Worm (Caenorhabditis elegans) whole organism, L1 larva: ENCODE results near the gene hap-1.

Source experiments
- C16A3.4 ChIP-seq: fragments of 150-350 bp; optimal IDR thresholded peaks from 2 replicates; lab custom pipeline; 2014; ENCODE audit warnings: missing biosample characterization, missing genetic modification characterization
- Y116A8C.19 ChIP-seq: sonication (generic microtip); optimal IDR thresholded peaks from 2 replicates; lab custom pipeline; 2016; ENCODE audit warnings: missing compliant biosample characterization, missing genetic modification characterization, borderline replicate concordance
- aly-2 ChIP-seq: fragments of 150-350 bp; optimal IDR thresholded peaks from 2 replicates; lab custom pipeline; 2014; ENCODE audit warnings: missing biosample characterization, missing genetic modification characterization
- ama-1 ChIP-seq: fragments of 150-350 bp; optimal IDR thresholded peaks from 2 replicates; lab custom pipeline; 2014
- blmp-1 ChIP-seq: fragments of 150-350 bp; optimal IDR thresholded peaks from 2 replicates; lab custom pipeline; 2014; ENCODE audit warnings: missing biosample characterization, missing genetic modification characterization
- ceh-63 ChIP-seq: fragments of 200-800 bp; sonication (Bioruptor generic); optimal IDR thresholded peaks from 2 replicates; lab custom pipeline; 2018; ENCODE audit warnings: mild to moderate bottlenecking, missing genetic modification characterization, missing compliant biosample characterization
- ceh-8 ChIP-seq: fragments of 200-800 bp; sonication (Bioruptor generic); optimal IDR thresholded peaks from 2 replicates; lab custom pipeline; 2018; ENCODE audit warnings: mild to moderate bottlenecking, missing genetic modification characterization, moderate library complexity, missing compliant biosample characterization
- ceh-82 ChIP-seq, 3 experiments: fragments of 150-350 bp in 1 of 3; sonication (generic microtip) in 2 of 3; optimal IDR thresholded peaks; 2 replicates each; lab custom pipeline; 2014 to 2017; ENCODE audit warnings: missing biosample characterization in 3 of 3, missing genetic modification characterization in 3 of 3
- ceh-88 ChIP-seq: fragments of 200-800 bp; sonication (Bioruptor generic); IDR thresholded peaks from 2 replicates; pipeline ENCODE4 v1.3.6; 2022; ENCODE audit warnings: missing genetic modification characterization, missing compliant biosample characterization
- ceh-90 ChIP-seq: sonication (generic microtip); optimal IDR thresholded peaks from 2 replicates; lab custom pipeline; 2016; ENCODE audit warnings: missing genetic modification characterization, missing compliant biosample characterization
- ces-1 ChIP-seq: fragments of 150-350 bp; optimal IDR thresholded peaks from 2 replicates; lab custom pipeline; 2014; ENCODE audit warnings: missing biosample characterization, missing genetic modification reagents, missing genetic modification characterization
- dsc-1 ChIP-seq: sonication (generic microtip); optimal IDR thresholded peaks from 2 replicates; lab custom pipeline; 2016; ENCODE audit warnings: mild to moderate bottlenecking, missing genetic modification characterization, missing compliant biosample characterization
- efl-1 ChIP-seq, 4 experiments: fragments of 150-350 bp; optimal IDR thresholded peaks in 3 of 4; peaks in 1 of 4; 1 replicate in 1 of 4; 2 replicates in 3 of 4; lab custom pipeline; 2014; ENCODE audit warnings: missing biosample characterization in 2 of 4, missing genetic modification characterization in 2 of 4, missing genetic modification reagents in 2 of 4
- efl-3 ChIP-seq: fragments of 200-800 bp; sonication (Bioruptor generic); optimal IDR thresholded peaks from 2 replicates; lab custom pipeline; 2018; ENCODE audit warnings: mild to moderate bottlenecking, missing genetic modification characterization, missing compliant biosample characterization
- elt-2 ChIP-seq: sonication (generic microtip); optimal IDR thresholded peaks from 2 replicates; lab custom pipeline; 2016; ENCODE audit warnings: missing genetic modification characterization, mild to moderate bottlenecking, inconsistent platforms, missing compliant biosample characterization, missing genetic modification reagents
- fkh-8 ChIP-seq: sonication (generic microtip); optimal IDR thresholded peaks from 2 replicates; lab custom pipeline; 2016; ENCODE audit warnings: mild to moderate bottlenecking, missing genetic modification characterization, missing compliant biosample characterization
- hpl-2 ChIP-seq: fragments of 150-350 bp; optimal IDR thresholded peaks from 2 replicates; lab custom pipeline; 2014; ENCODE audit warnings: missing biosample characterization, missing genetic modification reagents, missing genetic modification characterization
- isw-1 ChIP-seq: fragments of 200-800 bp; sonication (Bioruptor generic); IDR thresholded peaks from 2 replicates; pipeline ENCODE4 v1.3.6; 2022; ENCODE audit warnings: missing genetic modification characterization, missing compliant biosample characterization
- jun-1 ChIP-seq: fragments of 150-350 bp; optimal IDR thresholded peaks from 2 replicates; lab custom pipeline; 2014; ENCODE audit warnings: missing biosample characterization, missing genetic modification reagents, missing genetic modification characterization
- lin-14 ChIP-seq: fragments of 200-800 bp; sonication (Bioruptor generic); optimal IDR thresholded peaks from 2 replicates; lab custom pipeline; 2018; ENCODE audit warnings: mild to moderate bottlenecking, missing genetic modification characterization, moderate library complexity, missing compliant biosample characterization
- lin-35 ChIP-seq, 2 experiments: fragments of 150-350 bp; optimal IDR thresholded peaks; 2 replicates each; lab custom pipeline; 2014; ENCODE audit warnings: missing biosample characterization in 2 of 2, missing genetic modification characterization in 2 of 2, missing genetic modification reagents in 2 of 2
- lin-39 ChIP-seq: fragments of 150-350 bp; optimal IDR thresholded peaks from 2 replicates; lab custom pipeline; 2014; ENCODE audit warnings: missing biosample characterization, missing genetic modification reagents, missing genetic modification characterization
- lsy-2 ChIP-seq, 2 experiments: fragments of 150-350 bp; optimal IDR thresholded peaks; 2 replicates each; lab custom pipeline; 2014; ENCODE audit warnings: missing biosample characterization in 2 of 2, missing genetic modification characterization in 2 of 2
- mab-9 ChIP-seq: fragments of 200-800 bp; sonication (Bioruptor generic); IDR thresholded peaks from 2 replicates; pipeline ENCODE4 v1.3.6; 2022; ENCODE audit warnings: missing genetic modification reagents, missing genetic modification characterization, missing compliant biosample characterization
- mdl-1 ChIP-seq, 2 experiments: fragments of 150-350 bp; optimal IDR thresholded peaks; 2 replicates each; lab custom pipeline; 2014 to 2017; ENCODE audit warnings: missing biosample characterization in 2 of 2, missing genetic modification characterization in 2 of 2, inconsistent platforms in 1 of 2
- nhr-20 ChIP-seq: sonication (generic microtip); optimal IDR thresholded peaks from 2 replicates; lab custom pipeline; 2016; ENCODE audit warnings: mild to moderate bottlenecking, missing genetic modification characterization, missing compliant biosample characterization
- nhr-237 ChIP-seq: fragments of 150-350 bp; optimal IDR thresholded peaks from 2 replicates; lab custom pipeline; 2014; ENCODE audit warnings: missing biosample characterization, missing genetic modification characterization
- nhr-47 ChIP-seq: sonication (generic microtip); optimal IDR thresholded peaks from 2 replicates; lab custom pipeline; 2016; ENCODE audit warnings: mild to moderate bottlenecking, missing genetic modification characterization, moderate library complexity, missing compliant biosample characterization
- nhr-71 ChIP-seq: sonication (generic microtip); optimal IDR thresholded peaks from 2 replicates; lab custom pipeline; 2016; ENCODE audit warnings: mild to moderate bottlenecking, missing genetic modification characterization, moderate library complexity, missing compliant biosample characterization
- nhr-76 ChIP-seq: sonication (generic microtip); optimal IDR thresholded peaks from 2 replicates; lab custom pipeline; 2017; ENCODE audit warnings: missing biosample characterization, missing genetic modification characterization
- nhr-90 ChIP-seq: sonication (generic microtip); optimal IDR thresholded peaks from 2 replicates; lab custom pipeline; 2016; ENCODE audit warnings: mild to moderate bottlenecking, missing genetic modification characterization, missing compliant biosample characterization; ENCODE audit not compliant: poor library complexity
- pax-3 ChIP-seq: fragments of 200-800 bp; sonication (Bioruptor generic); optimal IDR thresholded peaks from 2 replicates; lab custom pipeline; 2018; ENCODE audit warnings: mild to moderate bottlenecking, missing genetic modification characterization, moderate library complexity, missing compliant biosample characterization
- pqm-1 ChIP-seq: sonication (generic microtip); optimal IDR thresholded peaks from 3 replicates; lab custom pipeline; 2017; ENCODE audit warnings: missing biosample characterization, missing genetic modification characterization
- snpc-4 ChIP-seq: fragments of 150-350 bp; optimal IDR thresholded peaks from 2 replicates; lab custom pipeline; 2014; ENCODE audit warnings: missing biosample characterization, missing genetic modification characterization
- snu-23 ChIP-seq: sonication (generic microtip); optimal IDR thresholded peaks from 2 replicates; lab custom pipeline; 2016; ENCODE audit warnings: missing genetic modification characterization, missing compliant biosample characterization
- swsn-7 ChIP-seq: sonication (generic microtip); optimal IDR thresholded peaks from 2 replicates; lab custom pipeline; 2016; ENCODE audit warnings: missing genetic modification characterization, missing compliant biosample characterization
- tlp-1 ChIP-seq: fragments of 150-350 bp; optimal IDR thresholded peaks from 2 replicates; lab custom pipeline; 2014; ENCODE audit warnings: missing biosample characterization, missing genetic modification characterization
- unc-130 ChIP-seq: fragments of 150-350 bp; optimal IDR thresholded peaks from 2 replicates; lab custom pipeline; 2017; ENCODE audit warnings: missing biosample characterization, missing genetic modification characterization, inconsistent platforms
- unc-30 ChIP-seq: sonication (generic microtip); optimal IDR thresholded peaks from 2 replicates; lab custom pipeline; 2017; ENCODE audit warnings: missing biosample characterization, missing genetic modification characterization
- unc-86 ChIP-seq: sonication (generic microtip); optimal IDR thresholded peaks from 2 replicates; lab custom pipeline; 2016; ENCODE audit warnings: missing genetic modification characterization, missing compliant biosample characterization
- unc-98 ChIP-seq: fragments of 200-800 bp; sonication (Bioruptor generic); IDR thresholded peaks from 2 replicates; pipeline ENCODE4 v1.3.6; 2022; ENCODE audit warnings: missing genetic modification characterization, missing compliant biosample characterization
- vab-15 ChIP-seq: sonication (generic microtip); optimal IDR thresholded peaks from 2 replicates; lab custom pipeline; 2017; ENCODE audit warnings: missing genotype, mild to moderate bottlenecking, missing genetic modification characterization, missing compliant biosample characterization
- zag-1 ChIP-seq: fragments of 150-350 bp; optimal IDR thresholded peaks from 2 replicates; lab custom pipeline; 2014; ENCODE audit warnings: missing biosample characterization, missing genetic modification characterization
- ztf-11 ChIP-seq, 2 experiments: sonication (generic microtip); optimal IDR thresholded peaks; 2 replicates each; lab custom pipeline; 2016 to 2017; ENCODE audit warnings: missing genetic modification characterization in 2 of 2, missing biosample characterization in 1 of 2, missing compliant biosample characterization in 1 of 2
- ztf-4 ChIP-seq: fragments of 150-350 bp; optimal IDR thresholded peaks from 2 replicates; lab custom pipeline; 2014; ENCODE audit warnings: missing biosample characterization, missing genetic modification characterization

Gene hap-1

DNA sequence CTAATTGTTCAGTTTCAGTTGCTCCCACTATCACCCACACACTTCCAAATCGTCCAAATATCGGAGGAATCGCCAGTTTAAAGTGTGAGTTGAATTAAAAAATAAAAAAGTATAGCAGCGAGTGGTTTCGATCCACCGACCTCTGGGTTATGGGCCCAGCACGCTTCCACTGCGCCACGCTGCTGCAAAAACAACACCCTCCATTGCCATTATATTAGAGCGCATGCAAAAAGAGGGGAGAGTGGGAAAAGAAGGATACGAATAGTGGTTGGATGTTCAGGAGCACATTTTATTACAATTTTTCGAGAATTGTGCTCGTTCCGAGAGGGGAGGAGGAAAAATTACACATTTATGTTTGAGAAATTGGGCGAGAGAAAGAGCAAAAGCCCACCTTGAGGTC, 31.1 kb downstream of the hap-1 start (continued):
- peak; percentile 83 for TF ChIP-seq nhr-71 (tag; lab: Kevin White, UChicago)
- peak; percentile 16 for TF ChIP-seq unc-86 (tag; lab: Kevin White, UChicago)
- no peak for TF ChIP-seq efl-3 (GFP tag; lab: Kevin White, UChicago)
- TF ChIP-seq ztf-4 = peak; percentile 52
- TF ChIP-seq C16A3.4 (tag; lab: Kevin White, UChicago) = peak; percentile 40
- no peak for TF ChIP-seq nhr-237 (tag; lab: Kevin White, UChicago)
- peak in 1 of 2 experiments; percentile 51 for TF ChIP-seq ztf-11 (tag; optimal IDR thresholded peaks at IDR 0.05; lab: Kevin White, UChicago)
- TF ChIP-seq lsy-2 (tag; optimal IDR thresholded peaks at IDR 0.05; lab: Kevin White, UChicago) = peak; percentile 55 to 63
- peak; percentile 7 for TF ChIP-seq blmp-1 (tag; lab: Kevin White, UChicago)
- no peak for TF ChIP-seq Y116A8C.19 (tag; lab: Kevin White, UChicago)
- TF ChIP-seq lin-39 (tag; lab: Kevin White, UChicago) = peak; percentile 43
- TF ChIP-seq lin-14 (GFP tag; lab: Kevin White, UChicago) = peak; percentile 81
- peak; percentile 76 for TF ChIP-seq dsc-1 (tag; lab: Kevin White, UChicago)
- TF ChIP-seq elt-2 (tag; lab: Kevin White, UChicago) = peak; percentile 40
- TF ChIP-seq unc-98 (GFP tag; lab: Robert Waterston, UW) = 0 out of 2 replicates have a peak, but pooled peaks have one; percentile 27
- TF ChIP-seq efl-1 (optimal IDR thresholded peaks at IDR 0.05; lab: Kevin White, UChicago) = peak; percentile 45 to 61
- TF ChIP-seq efl-1 (GFP tag; optimal IDR thresholded peaks at IDR 0.05 in 1 of 2; lab: Kevin White, UChicago) = peak; percentile 36 to 93
- peak; percentile 12 for TF ChIP-seq nhr-76 (tag; lab: Kevin White, UChicago)
- peak; percentile 62 for TF ChIP-seq nhr-90 (tag; lab: Kevin White, UChicago)
- TF ChIP-seq ama-1 (lab: Kevin White, UChicago) = no peak
- TF ChIP-seq ceh-82 (tag; optimal IDR thresholded peaks at IDR 0.05; lab: Kevin White, UChicago) = peak; percentile 25 to 46 (median 34)
- TF ChIP-seq nhr-47 (tag; lab: Kevin White, UChicago) = peak; percentile 74
- peak; percentile 31 for TF ChIP-seq ceh-8 (GFP tag; lab: Kevin White, UChicago)
- no peak for TF ChIP-seq hpl-2 (GFP tag; lab: Kevin White, UChicago)
- TF ChIP-seq lin-35 (GFP tag; optimal IDR thresholded peaks at IDR 0.05; lab: Kevin White, UChicago) = peak; percentile 43 to 61
- TF ChIP-seq ceh-63 (GFP tag; lab: Kevin White, UChicago) = peak; percentile 39
- 0 out of 2 replicates have a peak, but pooled peaks have one; percentile 8 for TF ChIP-seq ceh-88 (GFP tag; lab: Robert Waterston, UW)
- TF ChIP-seq unc-130 (tag; lab: Kevin White, UChicago) = no peak
- TF ChIP-seq snu-23 = peak; percentile 83

DNA sequence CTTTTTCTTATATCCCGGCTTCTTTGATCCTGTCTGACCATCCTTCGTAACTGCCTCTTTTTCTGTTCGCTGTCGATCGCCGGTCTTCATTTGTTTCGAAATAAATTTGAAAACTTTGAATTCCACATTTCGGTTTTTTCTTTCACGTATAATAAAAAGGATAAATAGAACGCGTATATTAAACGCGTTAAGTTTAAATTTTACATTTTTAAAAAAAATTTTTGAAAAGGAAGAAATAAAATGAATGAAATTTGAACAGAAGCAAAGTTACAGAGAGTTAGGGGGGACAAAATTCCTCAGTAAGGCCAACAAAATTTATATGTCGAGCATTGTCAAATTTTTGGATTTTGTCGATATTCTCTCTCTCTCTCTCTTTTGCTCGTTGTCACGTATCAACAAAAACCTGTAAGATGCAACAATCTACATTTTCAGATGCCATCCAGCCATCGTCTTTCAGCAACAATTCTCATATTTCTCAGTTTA, 38.1 kb downstream of the hap-1 start, which contains the start of the genes T15B12.2 and F52C9.5:
TSS of gene T15B12.2 (minus strand) at position 101 of the 483 bp plus-strand sequence.
TSS of gene F52C9.5 (plus strand) at position 433 of the 483 bp plus-strand sequence.
- TF ChIP-seq nhr-237 (tag; lab: Kevin White, UChicago) (no peak), lin-39 (tag; lab: Kevin White, UChicago) (no peak), ceh-82 (tag; optimal IDR thresholded peaks at IDR 0.05; lab: Kevin White, UChicago) (no peak), aly-2 (no peak), jun-1 (no peak), snpc-4 (tag; lab: Kevin White, UChicago) (no peak), blmp-1 (tag; lab: Kevin White, UChicago) (no peak), isw-1 (GFP tag; lab: Robert Waterston, UW) (no peak)

DNA sequence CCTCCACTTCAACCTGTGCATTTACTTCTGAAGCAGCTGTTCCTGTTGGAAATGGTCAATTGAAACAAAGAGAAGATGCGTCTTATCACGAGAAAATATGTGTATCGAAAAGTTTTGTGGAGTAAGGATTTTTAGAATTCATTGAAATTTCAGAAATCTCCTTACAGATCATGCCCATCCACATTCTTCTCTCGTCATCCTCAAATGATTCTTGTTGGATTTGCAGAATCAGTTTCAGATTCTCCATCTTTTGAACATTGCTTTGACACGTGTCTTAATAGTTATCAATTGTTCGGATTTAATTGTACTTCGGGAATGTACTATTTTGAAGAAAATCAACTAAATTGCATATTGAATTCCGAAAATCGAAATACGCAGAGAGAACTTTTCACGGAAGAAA, 40.3 kb downstream of the hap-1 start:
- no peak for TF ChIP-seq pax-3 (tag; lab: Kevin White, UChicago)
- no peak for TF ChIP-seq vab-15 (tag; lab: Kevin White, UChicago)
- no peak for TF ChIP-seq lsy-2 (tag; optimal IDR thresholded peaks at IDR 0.05; lab: Kevin White, UChicago)
- no peak for TF ChIP-seq nhr-71 (tag; lab: Kevin White, UChicago)
- TF ChIP-seq swsn-7 (tag; lab: Kevin White, UChicago) = no peak
- TF ChIP-seq unc-30 (tag; lab: Kevin White, UChicago) = no peak
- no peak for TF ChIP-seq pqm-1 (tag; lab: Kevin White, UChicago)
- no peak for TF ChIP-seq ceh-90 (tag; lab: Kevin White, UChicago)
- TF ChIP-seq unc-130 (tag; lab: Kevin White, UChicago) = no peak
- no peak for TF ChIP-seq zag-1
- no peak for TF ChIP-seq nhr-20
- no peak for TF ChIP-seq C16A3.4 (tag; lab: Kevin White, UChicago)
- TF ChIP-seq unc-98 (GFP tag; lab: Robert Waterston, UW) = no peak
- no peak for TF ChIP-seq mdl-1 (tag; optimal IDR thresholded peaks at IDR 0.05; lab: Kevin White, UChicago)
- no peak for TF ChIP-seq ces-1 (GFP tag; lab: Kevin White, UChicago)
- no peak for TF ChIP-seq tlp-1 (tag; lab: Kevin White, UChicago)
- TF ChIP-seq mab-9 (GFP tag; lab: Robert Waterston, UW) = no peak
- no peak for TF ChIP-seq blmp-1 (tag; lab: Kevin White, UChicago)
- TF ChIP-seq fkh-8 (tag; lab: Kevin White, UChicago) = no peak
